Fruit fly (Drosophila melanogaster) whole organism, embryonic: ENCODE results near the gene car.

ENCODE experiments used
- BtbVII ChIP-seq: fragments of 200-800 bp; sonication (Bioruptor generic); optimal IDR thresholded peaks from 3 replicates; lab custom pipeline; 2017; ENCODE audit warnings: missing biosample characterization, mild to moderate bottlenecking, missing genetic modification characterization
- CG10565 ChIP-seq: fragments of 200-800 bp; sonication (Bioruptor generic); optimal IDR thresholded peaks from 3 replicates; lab custom pipeline; 2016; ENCODE audit warnings: missing biosample characterization, mild to moderate bottlenecking, missing genetic modification characterization
- CG12071 ChIP-seq: fragments of 200-800 bp; sonication (Bioruptor generic); optimal IDR thresholded peaks from 3 replicates; lab custom pipeline; 2018; ENCODE audit warnings: missing biosample characterization, mild to moderate bottlenecking, missing genetic modification characterization
- CG12236 ChIP-seq: fragments of 200-800 bp; sonication (Bioruptor generic); optimal IDR thresholded peaks from 2 replicates; lab custom pipeline; 2016; ENCODE audit warnings: missing biosample characterization, missing genetic modification characterization
- CG12744 ChIP-seq: fragments of 200-800 bp; sonication (Bioruptor generic); optimal IDR thresholded peaks from 2 replicates; lab custom pipeline; 2016; ENCODE audit warnings: missing biosample characterization, missing genetic modification characterization
- CG13894 ChIP-seq: fragments of 200-800 bp; sonication (Bioruptor generic); optimal IDR thresholded peaks from 3 replicates; lab custom pipeline; 2018; ENCODE audit warnings: missing biosample characterization, mild to moderate bottlenecking, missing genetic modification characterization, moderate library complexity
- CG14710 ChIP-seq: fragments of 200-800 bp; sonication (Bioruptor generic); optimal IDR thresholded peaks from 3 replicates; lab custom pipeline; 2019; ENCODE audit warnings: missing biosample characterization, mild to moderate bottlenecking, missing genetic modification characterization, moderate library complexity
- CG15011 ChIP-seq: fragments of 200-800 bp; sonication (Bioruptor generic); optimal IDR thresholded peaks from 3 replicates; lab custom pipeline; 2018; ENCODE audit warnings: missing biosample characterization, mild to moderate bottlenecking, missing genetic modification characterization
- CG16863 ChIP-seq: fragments of 200-800 bp; sonication (Bioruptor generic); optimal IDR thresholded peaks from 3 replicates; lab custom pipeline; 2016; ENCODE audit warnings: missing biosample characterization, missing genetic modification characterization
- CG17328 ChIP-seq: fragments of 200-800 bp; sonication (Bioruptor generic); IDR thresholded peaks from 2 replicates; pipeline ENCODE4 v1.3.6; 2022; ENCODE audit warnings: missing biosample characterization, missing genetic modification characterization
- CG17612 ChIP-seq: fragments of 200-800 bp; sonication (Bioruptor generic); IDR thresholded peaks from 2 replicates; pipeline ENCODE4 v1.3.6; 2022; ENCODE audit warnings: missing biosample characterization, missing genetic modification characterization
- CG17802 ChIP-seq: fragments of 200-800 bp; sonication (Bioruptor generic); optimal IDR thresholded peaks from 2 replicates; lab custom pipeline; 2018; ENCODE audit warnings: missing biosample characterization, mild to moderate bottlenecking, missing genetic modification characterization, moderate library complexity
- CG18011 ChIP-seq: fragments of 200-800 bp; sonication (Bioruptor generic); optimal IDR thresholded peaks from 2 replicates; lab custom pipeline; 2017; ENCODE audit warnings: missing biosample characterization, missing genetic modification characterization, mild to moderate bottlenecking, moderate library complexity, missing genotype
- CG2875 ChIP-seq: fragments of 200-800 bp; sonication (Bioruptor generic); optimal IDR thresholded peaks from 2 replicates; lab custom pipeline; 2017; ENCODE audit warnings: missing biosample characterization, mild to moderate bottlenecking, missing genetic modification characterization, missing genetic modification reagents
- CG30403 ChIP-seq: fragments of 200-800 bp; sonication (Bioruptor generic); optimal IDR thresholded peaks from 3 replicates; lab custom pipeline; 2016; ENCODE audit warnings: missing biosample characterization, missing genetic modification characterization
- CG4424 ChIP-seq: fragments of 200-800 bp; sonication (Bioruptor generic); optimal IDR thresholded peaks from 3 replicates; lab custom pipeline; 2016; ENCODE audit warnings: missing biosample characterization, missing genetic modification characterization
- CG4854 ChIP-seq: fragments of 200-800 bp; sonication (Bioruptor generic); optimal IDR thresholded peaks from 2 replicates; lab custom pipeline; 2016; ENCODE audit warnings: missing biosample characterization, missing genetic modification characterization, inconsistent platforms
- CG5180 ChIP-seq: fragments of 200-800 bp; sonication (Bioruptor generic); optimal IDR thresholded peaks from 3 replicates; lab custom pipeline; 2017; ENCODE audit warnings: missing biosample characterization, missing genetic modification characterization, mild to moderate bottlenecking, moderate library complexity, missing genetic modification reagents
- CG8290 ChIP-seq, 3 experiments: fragments of 200-800 bp; sonication (Bioruptor generic); optimal IDR thresholded peaks; 2 replicates each; lab custom pipeline; 2016 to 2019; ENCODE audit warnings: missing biosample characterization in 3 of 3, missing genetic modification characterization in 3 of 3, mild to moderate bottlenecking in 2 of 3, moderate library complexity in 1 of 3
- CG8478 ChIP-seq: fragments of >200 bp; optimal IDR thresholded peaks from 2 replicates; lab custom pipeline; 2018
- CG9727 ChIP-seq: fragments of 200-800 bp; sonication (Bioruptor generic); optimal IDR thresholded peaks from 3 replicates; lab custom pipeline; 2017; ENCODE audit warnings: missing biosample characterization, mild to moderate bottlenecking, missing genetic modification characterization
- CG9932 ChIP-seq: fragments of 200-800 bp; sonication (Bioruptor generic); IDR thresholded peaks from 2 replicates; pipeline ENCODE4 v1.3.6; 2022; ENCODE audit warnings: missing biosample characterization, missing genetic modification characterization
- Doc2 ChIP-seq: fragments of 200-800 bp; sonication (Bioruptor generic); IDR thresholded peaks from 2 replicates; pipeline ENCODE4 v1.3.6; 2022; ENCODE audit warnings: missing biosample characterization, missing genetic modification characterization
- Dp ChIP-seq: fragments of 200-800 bp; sonication (Bioruptor generic); optimal IDR thresholded peaks from 2 replicates; lab custom pipeline; 2018; ENCODE audit warnings: missing biosample characterization, mild to moderate bottlenecking, missing genetic modification characterization, moderate library complexity
- E2f2 ChIP-seq: fragments of 200-800 bp; sonication (Bioruptor generic); IDR thresholded peaks from 2 replicates; pipeline ENCODE4 v1.3.6; 2022; ENCODE audit warnings: missing biosample characterization, missing genetic modification characterization
- Fer2 ChIP-seq: fragments of 200-800 bp; sonication (Bioruptor generic); optimal IDR thresholded peaks from 2 replicates; lab custom pipeline; 2018; ENCODE audit warnings: missing biosample characterization, mild to moderate bottlenecking, missing genetic modification characterization, moderate library complexity
- Hmx ChIP-seq: fragments of 200-800 bp; sonication (Bioruptor generic); optimal IDR thresholded peaks from 2 replicates; lab custom pipeline; 2016; ENCODE audit warnings: missing biosample characterization, missing genetic modification characterization
- Mes4 ChIP-seq: fragments of 200-800 bp; sonication (Bioruptor generic); optimal IDR thresholded peaks from 2 replicates; lab custom pipeline; 2016; ENCODE audit warnings: missing biosample characterization, missing genetic modification characterization
- NC2β ChIP-seq: fragments of 200-800 bp; sonication (Bioruptor generic); optimal IDR thresholded peaks from 2 replicates; lab custom pipeline; 2016; ENCODE audit warnings: missing biosample characterization, missing genetic modification characterization
- Nf-YA ChIP-seq: fragments of 200-800 bp; sonication (Bioruptor generic); IDR thresholded peaks from 2 replicates; pipeline ENCODE4 v1.3.6; 2022; ENCODE audit warnings: missing biosample characterization, missing genetic modification characterization
- Oaz ChIP-seq: fragments of 200-800 bp; sonication (Bioruptor generic); IDR thresholded peaks from 2 replicates; pipeline ENCODE4 v1.3.6; 2022; ENCODE audit warnings: missing biosample characterization, missing genetic modification characterization
- Opbp ChIP-seq: fragments of 200-800 bp; sonication (Bioruptor generic); IDR thresholded peaks from 3 replicates; pipeline ENCODE4 v1.3.6; 2022; ENCODE audit warnings: missing biosample characterization, missing genetic modification characterization; ENCODE audit not compliant: partially characterized antibody
- Poxn ChIP-seq: fragments of 200-800 bp; sonication (Bioruptor generic); IDR thresholded peaks from 2 replicates; pipeline ENCODE4 v1.3.6; 2022; ENCODE audit warnings: missing biosample characterization, missing genetic modification characterization
- Scr ChIP-seq: fragments of 200-800 bp; sonication (Bioruptor generic); IDR thresholded peaks from 2 replicates; pipeline ENCODE4 v1.3.6; 2022; ENCODE audit warnings: missing biosample characterization, missing genetic modification characterization; ENCODE audit not compliant: partially characterized antibody
- Spps ChIP-seq: fragments of 200-800 bp; sonication (Bioruptor generic); optimal IDR thresholded peaks from 2 replicates; lab custom pipeline; 2018; ENCODE audit warnings: missing biosample characterization, mild to moderate bottlenecking, missing genetic modification characterization
- cwo ChIP-seq: fragments of 200-800 bp; sonication (Bioruptor generic); optimal IDR thresholded peaks from 3 replicates; lab custom pipeline; 2017; ENCODE audit warnings: missing biosample characterization, missing genetic modification characterization, mild to moderate bottlenecking, moderate library complexity, missing genetic modification reagents
- danr ChIP-seq: fragments of 200-800 bp; sonication (Bioruptor generic); IDR thresholded peaks from 2 replicates; pipeline ENCODE4 v1.3.6; 2022; ENCODE audit warnings: missing biosample characterization, missing genetic modification characterization
- dimm ChIP-seq: fragments of 200-800 bp; sonication (Bioruptor generic); IDR thresholded peaks from 2 replicates; pipeline ENCODE4 v1.3.6; 2022; ENCODE audit warnings: missing biosample characterization, missing genetic modification characterization
- ewg ChIP-seq: fragments of 200-800 bp; sonication (Bioruptor generic); optimal IDR thresholded peaks from 3 replicates; lab custom pipeline; 2017; ENCODE audit warnings: mild to moderate bottlenecking, missing biosample characterization, missing genetic modification reagents, missing genetic modification characterization
- gfzf ChIP-seq: fragments of 200-800 bp; sonication (Bioruptor generic); optimal IDR thresholded peaks from 2 replicates; lab custom pipeline; 2016; ENCODE audit warnings: missing biosample characterization, mild to moderate bottlenecking, missing genetic modification characterization, moderate library complexity
- jing ChIP-seq: fragments of 200-800 bp; sonication (Bioruptor generic); optimal IDR thresholded peaks from 2 replicates; lab custom pipeline; 2018; ENCODE audit warnings: missing biosample characterization, mild to moderate bottlenecking, missing genetic modification characterization
- maf-S ChIP-seq: fragments of 200-800 bp; sonication (Bioruptor generic); optimal IDR thresholded peaks from 2 replicates; lab custom pipeline; 2016; ENCODE audit warnings: missing biosample characterization, missing genetic modification characterization
- mld ChIP-seq: fragments of 200-800 bp; sonication (Bioruptor generic); IDR thresholded peaks from 3 replicates; pipeline ENCODE4 v1.3.6; 2022; ENCODE audit warnings: missing biosample characterization, missing genetic modification characterization; ENCODE audit not compliant: partially characterized antibody
- pzg ChIP-seq: fragments of 200-800 bp; sonication (Bioruptor generic); optimal IDR thresholded peaks from 3 replicates; lab custom pipeline; 2018; ENCODE audit warnings: missing biosample characterization, mild to moderate bottlenecking, missing genetic modification characterization, moderate library complexity
- row ChIP-seq: fragments of 200-800 bp; sonication (Bioruptor generic); IDR thresholded peaks from 3 replicates; pipeline ENCODE4 v1.3.6; 2022; ENCODE audit warnings: missing biosample characterization, missing genetic modification characterization
- salm ChIP-seq: fragments of 200-800 bp; sonication (Bioruptor generic); optimal IDR thresholded peaks from 2 replicates; lab custom pipeline; 2018; ENCODE audit warnings: missing biosample characterization, mild to moderate bottlenecking, missing genetic modification characterization
- unc-4 ChIP-seq: fragments of 200-800 bp; sonication (Bioruptor generic); IDR thresholded peaks from 2 replicates; pipeline ENCODE4 v1.3.6; 2022; ENCODE audit warnings: missing biosample characterization, missing genetic modification characterization; ENCODE audit not compliant: partially characterized antibody
- vnd ChIP-seq: fragments of 200-800 bp; sonication (Bioruptor generic); IDR thresholded peaks from 3 replicates; pipeline ENCODE4 v1.3.6; 2022; ENCODE audit warnings: missing biosample characterization, missing genetic modification characterization; ENCODE audit not compliant: partially characterized antibody

car gene

DNA sequence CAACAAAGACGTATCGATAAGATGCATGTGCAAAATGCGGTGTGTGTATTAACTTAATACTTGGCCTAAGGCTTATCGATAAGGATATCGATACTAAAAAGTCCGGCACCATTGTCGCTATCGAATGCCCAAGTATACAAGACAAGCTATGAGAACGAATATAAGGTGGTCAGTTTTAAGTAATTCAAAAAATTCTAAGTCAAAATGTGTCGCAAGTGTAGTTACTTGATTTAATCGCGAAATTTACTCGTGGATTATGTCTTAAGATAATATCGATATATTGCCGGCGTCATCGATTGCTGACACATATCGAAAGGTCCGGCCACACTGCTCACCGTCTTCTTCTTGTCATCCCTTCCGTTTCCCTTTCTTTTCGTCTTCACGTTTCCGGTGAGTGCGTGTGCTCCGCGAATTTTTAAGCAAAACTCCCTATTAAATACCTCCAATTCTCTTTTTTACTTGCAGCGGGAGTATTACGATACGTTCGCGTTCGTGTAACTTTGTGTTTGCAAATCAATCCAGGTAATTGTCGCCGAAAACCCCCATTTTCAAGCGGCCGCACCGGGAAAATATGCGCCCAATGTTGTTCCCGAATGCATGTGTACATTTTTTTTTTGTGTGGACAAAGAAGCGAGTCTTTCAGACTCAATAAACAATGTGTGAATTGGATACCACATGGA lies 32.0 kb downstream of the car start, which contains the start of gene RpS10b (continued):
- TF ChIP-seq CG8290 (GFP tag; optimal IDR thresholded peaks at IDR 0.05; lab: Kevin White, UChicago) (peak; percentile 75), CG8290 (tag; optimal IDR thresholded peaks at IDR 0.05; lab: Kevin White, UChicago) (peak; percentile 86 to 95), Mes4 (GFP tag; lab: Kevin White, UChicago) (peak; percentile 98), vnd (GFP tag; lab: Robert Waterston, UW) (peak; percentile 96), CG17328 (GFP tag; lab: Robert Waterston, UW) (peak; percentile 89), row (GFP tag; lab: Robert Waterston, UW) (peak; percentile 55), Oaz (GFP tag; lab: Robert Waterston, UW) (peak; percentile 57), CG12236 (GFP tag; lab: Kevin White, UChicago) (peak; percentile 88), CG12071 (peak; percentile 94), CG8478 (lab: Kevin White, UChicago) (no peak), E2f2 (GFP tag; lab: Robert Waterston, UW) (peak; percentile 68), dimm (GFP tag; lab: Robert Waterston, UW) (peak; percentile 46; the same call in 1 of the 2 replicates), maf-S (GFP tag; lab: Kevin White, UChicago) (peak; percentile 74), Hmx (no peak), CG4854 (GFP tag; lab: Kevin White, UChicago) (peak; percentile 87), Spps (tag; lab: Kevin White, UChicago) (peak; percentile 65), ewg (GFP tag; lab: Kevin White, UChicago) (peak; percentile 84), Opbp (GFP tag; lab: Robert Waterston, UW) (peak; percentile 88), unc-4 (GFP tag; lab: Robert Waterston, UW) (peak; percentile 88), BtbVII (GFP tag; lab: Kevin White, UChicago) (peak; percentile 94), Fer2 (tag; lab: Kevin White, UChicago) (peak; percentile 81), CG17612 (peak; percentile 60; the same call in 1 of the 2 replicates), gfzf (peak; percentile 62), CG17802 (tag; lab: Kevin White, UChicago) (peak; percentile 74), mld (GFP tag; lab: Robert Waterston, UW) (peak; percentile 74; the same call in 2 of the 3 replicates), danr (GFP tag; lab: Robert Waterston, UW) (peak; percentile 32; the same call in 1 of the 2 replicates), Doc2 (GFP tag; lab: Robert Waterston, UW) (no peak), salm (peak; percentile 83), CG14710 (tag; lab: Kevin White, UChicago) (peak; percentile 93), CG16863 (peak; percentile 83), Scr (GFP tag; lab: Robert Waterston, UW) (peak; percentile 97), Poxn (GFP tag; lab: Robert Waterston, UW) (no peak), CG9727 (GFP tag; lab: Kevin White, UChicago) (peak; percentile 97), cwo (GFP tag; lab: Kevin White, UChicago) (peak; percentile 77), CG5180 (GFP tag; lab: Kevin White, UChicago) (peak; percentile 84), pzg (GFP tag; lab: Kevin White, UChicago) (peak; percentile 82), CG13894 (peak; percentile 77), jing (GFP tag; lab: Kevin White, UChicago) (peak; percentile 47), CG30403 (peak; percentile 75), CG12744 (GFP tag; lab: Kevin White, UChicago) (peak; percentile 67), CG2875 (GFP tag; lab: Kevin White, UChicago) (peak; percentile 91), Nf-YA (GFP tag; lab: Robert Waterston, UW) (peak; percentile 70), CG9932 (GFP tag; lab: Robert Waterston, UW) (peak; percentile 55), CG15011 (GFP tag; lab: Kevin White, UChicago) (peak; percentile 95), Dp (GFP tag; lab: Kevin White, UChicago) (peak; percentile 48), CG10565 (peak; percentile 29), NC2β (GFP tag; lab: Kevin White, UChicago) (peak; percentile 97), CG18011 (peak; percentile 84), CG4424 (GFP tag; lab: Kevin White, UChicago) (peak; percentile 79)
